Worm (Caenorhabditis elegans) whole organism, early embryonic: ENCODE data around the gene C16C10.1.

ENCODE experiments used
- B0310.2 ChIP-seq: sonication (generic microtip); optimal IDR thresholded peaks from 2 replicates; lab custom pipeline; 2016; ENCODE audit warnings: mild to moderate bottlenecking, missing genetic modification characterization, missing compliant biosample characterization
- F13C5.2 ChIP-seq: sonication (generic microtip); optimal IDR thresholded peaks from 2 replicates; lab custom pipeline; 2017; ENCODE audit warnings: mild to moderate bottlenecking, missing genetic modification characterization, inconsistent platforms, missing compliant biosample characterization
- aly-1 ChIP-seq: sonication (generic microtip); optimal IDR thresholded peaks from 2 replicates; lab custom pipeline; 2016; ENCODE audit warnings: missing genetic modification characterization, missing compliant biosample characterization
- ama-1 ChIP-seq: fragments of 150-350 bp; optimal IDR thresholded peaks from 2 replicates; lab custom pipeline; 2014
- ceh-13 ChIP-seq: fragments of 200-800 bp; sonication (Bioruptor generic); optimal IDR thresholded peaks from 2 replicates; lab custom pipeline; 2018; ENCODE audit warnings: mild to moderate bottlenecking, missing genetic modification characterization, missing compliant biosample characterization
- ceh-36 ChIP-seq: sonication (generic microtip); optimal IDR thresholded peaks from 2 replicates; lab custom pipeline; 2016; ENCODE audit warnings: missing genetic modification characterization, inconsistent platforms, missing compliant biosample characterization
- ets-7 ChIP-seq: sonication (generic microtip); optimal IDR thresholded peaks from 2 replicates; lab custom pipeline; 2016; ENCODE audit warnings: missing genotype, missing genetic modification characterization, missing compliant biosample characterization
- flt-1 ChIP-seq: fragments of 200-800 bp; sonication (Bioruptor generic); IDR thresholded peaks from 2 replicates; pipeline ENCODE4 v1.3.6; 2022; ENCODE audit warnings: missing genetic modification characterization, missing compliant biosample characterization
- hmbx-1 ChIP-seq: sonication (generic microtip); optimal IDR thresholded peaks from 2 replicates; lab custom pipeline; 2016; ENCODE audit warnings: mild to moderate bottlenecking, missing genetic modification characterization, missing compliant biosample characterization
- hmg-4 ChIP-seq: fragments of 200-800 bp; sonication (Bioruptor generic); optimal IDR thresholded peaks from 2 replicates; lab custom pipeline; 2018; ENCODE audit warnings: mild to moderate bottlenecking, missing genetic modification characterization, missing compliant biosample characterization
- hnd-1 ChIP-seq: sonication (generic microtip); optimal IDR thresholded peaks from 2 replicates; lab custom pipeline; 2016; ENCODE audit warnings: missing genetic modification characterization, missing compliant biosample characterization
- pes-1 ChIP-seq: fragments of 200-800 bp; sonication (Bioruptor generic); IDR thresholded peaks from 2 replicates; pipeline ENCODE4 v1.3.6; 2022; ENCODE audit warnings: missing genetic modification reagents, missing genetic modification characterization, missing compliant biosample characterization
- scrt-1 ChIP-seq: fragments of 200-800 bp; sonication (Bioruptor generic); IDR thresholded peaks from 2 replicates; pipeline ENCODE4 v1.3.6; 2022; ENCODE audit warnings: missing genetic modification characterization, missing compliant biosample characterization
- sea-1 ChIP-seq: fragments of 200-800 bp; sonication (Bioruptor generic); conservative IDR thresholded peaks from 2 replicates; pipeline ENCODE4 v1.3.6; 2022; ENCODE audit warnings: missing genetic modification characterization, missing compliant biosample characterization
- tbx-11 ChIP-seq: fragments of 200-800 bp; sonication (Bioruptor generic); IDR thresholded peaks from 2 replicates; pipeline ENCODE4 v1.3.6; 2022; ENCODE audit warnings: missing genetic modification characterization, missing compliant biosample characterization
- tbx-37 ChIP-seq: fragments of 200-800 bp; sonication (Bioruptor generic); conservative IDR thresholded peaks from 2 replicates; pipeline ENCODE4 v1.3.6; 2022; ENCODE audit warnings: missing genetic modification reagents, missing genetic modification characterization, missing compliant biosample characterization
- tra-4 ChIP-seq: sonication (generic microtip); optimal IDR thresholded peaks from 2 replicates; lab custom pipeline; 2017; ENCODE audit warnings: missing genetic modification characterization, missing compliant biosample characterization

Gene C16C10.1

DNA sequence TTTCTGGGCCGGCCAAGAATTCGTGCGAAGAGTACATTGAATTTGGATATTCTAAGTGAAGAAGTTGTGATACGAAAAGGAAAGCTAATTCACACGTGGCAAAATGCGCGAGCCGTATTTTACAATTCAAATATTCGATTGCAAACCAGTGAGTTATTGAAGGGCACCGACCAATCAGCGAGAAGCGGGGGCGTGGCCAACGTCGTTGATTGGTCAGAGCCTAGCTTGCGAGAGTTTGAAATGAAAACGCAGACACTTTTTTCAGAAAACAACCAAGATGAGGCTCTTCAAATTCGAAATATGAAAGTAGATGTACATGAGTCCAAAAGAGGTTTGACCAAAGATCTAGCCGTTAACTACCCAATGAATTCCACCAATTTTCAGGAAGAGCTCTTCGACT lies 29.4 kb upstream of the C16C10.1 start:
- TF ChIP-seq hnd-1 (tag; lab: Kevin White, UChicago) (no peak), tra-4 (tag; lab: Kevin White, UChicago) (no peak), ets-7 (tag; lab: Kevin White, UChicago) (no peak), ceh-13 (GFP tag; lab: Kevin White, UChicago) (no peak), pes-1 (GFP tag; lab: Robert Waterston, UW) (no peak), aly-1 (no peak), sea-1 (no peak), B0310.2 (tag; lab: Kevin White, UChicago) (no peak), hmg-4 (GFP tag; lab: Kevin White, UChicago) (no peak), hmbx-1 (tag; lab: Kevin White, UChicago) (no peak), tbx-11 (no peak), scrt-1 (GFP tag; lab: Robert Waterston, UW) (no peak), ama-1 (lab: Kevin White, UChicago) (no peak)

DNA sequence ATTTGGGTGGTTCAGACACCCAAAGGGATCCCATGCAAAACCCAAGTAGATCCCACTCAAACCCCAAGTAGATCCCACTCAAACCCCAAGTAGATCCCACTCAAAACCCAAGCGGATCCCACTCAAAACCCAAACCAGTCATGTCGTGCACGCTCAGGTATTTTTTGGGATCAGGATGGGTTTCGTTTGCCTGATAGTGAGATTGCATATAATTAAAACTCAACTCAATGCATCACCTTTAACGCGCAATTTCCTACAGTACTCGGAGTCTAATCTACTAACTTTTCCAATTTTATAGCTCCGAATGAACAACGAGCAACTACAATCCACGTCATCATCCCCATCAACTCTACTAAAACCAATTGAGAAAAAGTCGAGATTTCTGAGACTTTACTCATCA lies 27.9 kb upstream of the C16C10.1 start, which contains the start of gene phlp-2:
Gene phlp-2 (plus strand): TSS at position 301 of the 400 bp plus-strand sequence.
- no peak for TF ChIP-seq flt-1 (GFP tag; lab: Robert Waterston, UW)
- no peak for TF ChIP-seq ceh-36 (tag; lab: Kevin White, UChicago)
- no peak for TF ChIP-seq hnd-1 (tag; lab: Kevin White, UChicago)
- no peak for TF ChIP-seq ceh-13 (GFP tag; lab: Kevin White, UChicago)
- no peak for TF ChIP-seq ets-7 (tag; lab: Kevin White, UChicago)
- TF ChIP-seq tra-4 (tag; lab: Kevin White, UChicago) = no peak
- TF ChIP-seq ama-1 (lab: Kevin White, UChicago) = no peak
- no peak for TF ChIP-seq scrt-1 (GFP tag; lab: Robert Waterston, UW)
- no peak for TF ChIP-seq pes-1 (GFP tag; lab: Robert Waterston, UW)
- no peak for TF ChIP-seq aly-1
- TF ChIP-seq F13C5.2 (tag; lab: Kevin White, UChicago) = no peak
- TF ChIP-seq tbx-37 (GFP tag; lab: Robert Waterston, UW) = no peak
- no peak for TF ChIP-seq sea-1
- no peak for TF ChIP-seq hmbx-1 (tag; lab: Kevin White, UChicago)
- TF ChIP-seq hmg-4 (GFP tag; lab: Kevin White, UChicago) = no peak
- TF ChIP-seq tbx-11 = no peak
- no peak for TF ChIP-seq B0310.2 (tag; lab: Kevin White, UChicago)

DNA sequence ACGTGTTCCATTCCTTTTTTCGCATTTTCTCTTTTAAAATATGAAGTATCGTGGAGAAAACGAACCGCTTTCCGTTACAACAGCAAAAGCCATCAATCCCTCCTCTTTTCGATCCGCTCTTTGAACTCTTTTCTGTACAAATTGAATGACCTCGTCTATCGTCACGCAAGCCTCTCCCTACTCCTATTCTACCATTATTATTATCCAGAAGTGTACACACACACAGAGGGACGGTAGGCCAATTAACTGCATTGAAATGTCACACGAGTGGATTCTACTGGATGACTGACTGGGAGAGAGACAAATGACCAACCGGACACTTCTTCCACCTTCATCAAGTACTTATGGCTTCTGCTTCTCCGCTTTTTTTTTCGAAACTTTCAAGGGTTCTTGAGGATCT lies 27.0 kb upstream of the C16C10.1 start:
- TF ChIP-seq scrt-1 (GFP tag; lab: Robert Waterston, UW) (no peak), tra-4 (tag; lab: Kevin White, UChicago) (no peak)

DNA sequence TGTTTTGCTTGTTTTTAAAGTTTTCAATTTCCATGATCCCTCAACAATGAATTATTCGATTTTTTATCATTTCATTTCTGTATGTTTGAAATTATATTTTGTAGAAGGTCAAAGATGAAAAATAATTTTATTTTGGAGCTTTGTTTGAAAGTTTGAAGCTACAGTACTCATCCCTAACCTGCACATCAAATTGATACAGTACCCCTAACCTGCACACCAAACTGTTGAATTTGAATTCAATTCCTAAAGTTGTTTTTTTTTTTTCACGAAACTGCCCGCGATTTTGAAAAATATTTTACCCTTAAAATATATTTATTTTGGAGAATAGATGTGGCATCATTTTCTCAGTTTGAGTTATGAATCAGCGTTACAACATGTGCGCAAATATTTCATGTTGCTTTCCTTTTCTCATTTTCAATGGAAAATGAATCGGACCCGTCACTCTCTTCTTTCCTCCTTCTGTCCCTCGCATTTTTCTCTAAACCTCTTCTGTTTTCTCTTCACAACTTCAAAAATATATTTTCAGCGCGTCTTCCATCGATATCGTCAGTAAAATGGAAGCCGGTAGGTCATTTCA lies 24.6 kb upstream of the C16C10.1 start, which contains the start of gene R74.8:
Gene R74.8 (plus strand): TSS at position 527 of the 577 bp plus-strand sequence.
- no peak for TF ChIP-seq flt-1 (GFP tag; lab: Robert Waterston, UW)
- no peak for TF ChIP-seq pes-1 (GFP tag; lab: Robert Waterston, UW)
- TF ChIP-seq tbx-37 (GFP tag; lab: Robert Waterston, UW) = no peak
- TF ChIP-seq B0310.2 (tag; lab: Kevin White, UChicago) = no peak
- no peak for TF ChIP-seq sea-1
- no peak for TF ChIP-seq aly-1
- TF ChIP-seq hmbx-1 (tag; lab: Kevin White, UChicago) = no peak
- TF ChIP-seq hnd-1 (tag; lab: Kevin White, UChicago) = no peak
- no peak for TF ChIP-seq scrt-1 (GFP tag; lab: Robert Waterston, UW)
- no peak for TF ChIP-seq hmg-4 (GFP tag; lab: Kevin White, UChicago)
- TF ChIP-seq ceh-13 (GFP tag; lab: Kevin White, UChicago) = no peak
- TF ChIP-seq ets-7 (tag; lab: Kevin White, UChicago) = no peak

DNA sequence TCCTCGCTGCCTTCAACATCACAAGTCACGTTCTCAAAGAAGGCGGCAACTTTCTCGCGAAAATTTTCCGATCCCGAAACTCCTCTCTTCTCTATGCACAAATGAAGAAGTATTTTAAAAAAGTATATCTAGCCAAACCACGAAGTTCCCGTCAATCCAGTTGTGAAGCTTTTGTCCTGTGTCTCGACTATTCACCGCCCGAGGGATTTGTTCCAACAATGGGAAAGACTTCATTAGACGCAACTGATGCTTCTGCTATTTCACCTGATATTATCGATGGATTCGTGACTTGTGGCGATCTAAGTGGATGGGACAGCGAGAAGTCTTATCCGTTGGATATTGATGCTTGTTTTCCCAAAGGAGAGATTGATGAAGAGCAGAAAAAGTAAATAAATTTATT lies 23.7 kb upstream of the C16C10.1 start:
- TF ChIP-seq B0310.2 (tag; lab: Kevin White, UChicago) = no peak
- no peak for TF ChIP-seq scrt-1 (GFP tag; lab: Robert Waterston, UW)
- TF ChIP-seq hmg-4 (GFP tag; lab: Kevin White, UChicago) = no peak
- no peak for TF ChIP-seq F13C5.2 (tag; lab: Kevin White, UChicago)

DNA sequence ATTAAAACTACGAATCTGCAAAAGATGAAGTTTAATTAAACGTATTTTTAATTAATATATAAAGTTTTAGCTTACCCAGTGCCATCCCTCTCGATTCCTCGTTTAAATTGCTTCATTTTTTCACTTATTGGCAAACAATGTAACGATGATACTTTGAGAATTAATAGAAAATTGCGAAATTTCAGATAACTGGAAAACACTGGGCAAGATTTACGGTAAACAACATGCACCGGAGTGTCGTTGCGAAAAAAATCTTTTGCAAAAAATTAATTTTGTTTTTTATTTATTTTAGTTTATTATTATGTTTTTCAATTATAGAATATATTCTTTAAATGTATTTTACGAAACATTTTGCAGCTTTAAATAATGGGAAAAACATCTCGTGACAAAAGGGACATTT lies 22.8 kb upstream of the C16C10.1 start, which contains the start of the genes pelo-1 and R74.7:
Gene pelo-1 (minus strand): TSS at position 151 of the 400 bp plus-strand sequence.
Gene R74.7 (plus strand): TSS at position 358 of the 400 bp plus-strand sequence.
- TF ChIP-seq tbx-37 (GFP tag; lab: Robert Waterston, UW) = no peak
- no peak for TF ChIP-seq B0310.2 (tag; lab: Kevin White, UChicago)
- no peak for TF ChIP-seq ets-7 (tag; lab: Kevin White, UChicago)
- no peak for TF ChIP-seq sea-1
- TF ChIP-seq tra-4 (tag; lab: Kevin White, UChicago) = no peak
- TF ChIP-seq F13C5.2 (tag; lab: Kevin White, UChicago) = no peak
- TF ChIP-seq aly-1 = no peak
- TF ChIP-seq hnd-1 (tag; lab: Kevin White, UChicago) = no peak
- no peak for TF ChIP-seq flt-1 (GFP tag; lab: Robert Waterston, UW)
- no peak for TF ChIP-seq hmbx-1 (tag; lab: Kevin White, UChicago)
- TF ChIP-seq hmg-4 (GFP tag; lab: Kevin White, UChicago) = no peak
- no peak for TF ChIP-seq ama-1 (lab: Kevin White, UChicago)

DNA sequence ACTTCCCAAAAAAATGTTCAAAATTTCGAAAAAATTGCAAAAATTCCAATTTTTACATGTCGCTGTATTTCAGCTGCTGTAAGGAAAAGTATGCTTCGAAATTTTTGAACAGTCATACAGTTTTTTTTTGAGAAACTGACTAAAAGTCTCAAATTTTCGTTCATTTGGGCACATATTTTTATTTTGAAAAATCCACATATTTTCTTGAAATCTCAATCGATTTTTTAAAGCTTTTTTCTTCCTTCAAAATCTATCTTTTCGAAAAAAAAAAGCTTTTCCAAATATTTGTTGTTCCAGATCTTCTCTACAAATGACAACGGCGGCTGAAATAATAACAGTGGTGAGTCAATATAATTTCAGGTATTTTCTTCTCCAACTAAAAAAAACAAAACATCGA lies 15.7 kb upstream of the C16C10.1 start, which contains the start of gene asd-1:
Gene asd-1 (plus strand): TSS at position 298 of the 397 bp plus-strand sequence.
- TF ChIP-seq aly-1 (no peak), ceh-36 (tag; lab: Kevin White, UChicago) (no peak), hmg-4 (GFP tag; lab: Kevin White, UChicago) (no peak), ceh-13 (GFP tag; lab: Kevin White, UChicago) (no peak), tbx-37 (GFP tag; lab: Robert Waterston, UW) (no peak), tra-4 (tag; lab: Kevin White, UChicago) (no peak), hmbx-1 (tag; lab: Kevin White, UChicago) (no peak), B0310.2 (tag; lab: Kevin White, UChicago) (no peak), ama-1 (lab: Kevin White, UChicago) (no peak), pes-1 (GFP tag; lab: Robert Waterston, UW) (no peak), scrt-1 (GFP tag; lab: Robert Waterston, UW) (no peak), sea-1 (no peak), hnd-1 (tag; lab: Kevin White, UChicago) (no peak), tbx-11 (no peak), flt-1 (GFP tag; lab: Robert Waterston, UW) (no peak)
